Fruit fly (Drosophila melanogaster) whole organism, embryonic: Measurements from ENCODE around the gene mirr.

Source experiments
- CG10366 ChIP-seq: fragments of 200-800 bp; sonication (Bioruptor generic); IDR thresholded peaks from 2 replicates; pipeline ENCODE4 v1.3.6; 2022; ENCODE audit warnings: missing biosample characterization, missing genetic modification characterization
- CG10431 ChIP-seq: fragments of 200-800 bp; sonication (Bioruptor generic); optimal IDR thresholded peaks from 3 replicates; lab custom pipeline; 2018; ENCODE audit warnings: missing biosample characterization, mild to moderate bottlenecking, missing genetic modification characterization
- CG12071 ChIP-seq: fragments of 200-800 bp; sonication (Bioruptor generic); optimal IDR thresholded peaks from 3 replicates; lab custom pipeline; 2018; ENCODE audit warnings: missing biosample characterization, mild to moderate bottlenecking, missing genetic modification characterization
- CG12659 ChIP-seq: fragments of 200-800 bp; sonication (Bioruptor generic); optimal IDR thresholded peaks from 3 replicates; lab custom pipeline; 2017; ENCODE audit warnings: mild to moderate bottlenecking, missing biosample characterization, missing genetic modification reagents, missing genetic modification characterization
- CG12769 ChIP-seq: fragments of 200-800 bp; sonication (Bioruptor generic); optimal IDR thresholded peaks from 2 replicates; lab custom pipeline; 2019; ENCODE audit warnings: missing biosample characterization, mild to moderate bottlenecking, missing genetic modification characterization, moderate library complexity
- CG13894 ChIP-seq: fragments of 200-800 bp; sonication (Bioruptor generic); optimal IDR thresholded peaks from 3 replicates; lab custom pipeline; 2018; ENCODE audit warnings: missing biosample characterization, mild to moderate bottlenecking, missing genetic modification characterization, moderate library complexity
- CG14014 ChIP-seq: fragments of 200-800 bp; sonication (Bioruptor generic); IDR thresholded peaks from 2 replicates; pipeline ENCODE4 v1.3.6; 2022; ENCODE audit warnings: missing biosample characterization, missing genetic modification characterization
- CG14667 ChIP-seq: fragments of 200-800 bp; sonication (Bioruptor generic); IDR thresholded peaks from 2 replicates; pipeline ENCODE4 v1.3.6; 2022; ENCODE audit warnings: missing biosample characterization, missing genetic modification characterization
- CG14860 ChIP-seq: fragments of 200-800 bp; sonication (Bioruptor generic); IDR thresholded peaks from 3 replicates; pipeline ENCODE4 v1.3.6; 2022; ENCODE audit warnings: missing biosample characterization, missing genetic modification characterization; ENCODE audit not compliant: partially characterized antibody
- CG17361 ChIP-seq: fragments of 200-800 bp; sonication (Bioruptor generic); IDR thresholded peaks from 3 replicates; pipeline ENCODE4 v1.3.6; 2022; ENCODE audit warnings: missing biosample characterization, missing genetic modification characterization
- CG18262 ChIP-seq: fragments of 200-800 bp; optimal IDR thresholded peaks from 3 replicates; lab custom pipeline; 2019; ENCODE audit warnings: missing biosample characterization, mild to moderate bottlenecking, missing genetic modification characterization, moderate library complexity
- CG2712 ChIP-seq: fragments of 200-800 bp; optimal IDR thresholded peaks from 3 replicates; lab custom pipeline; 2019; ENCODE audit warnings: missing biosample characterization, mild to moderate bottlenecking, missing genetic modification characterization, moderate library complexity
- CG31441 ChIP-seq: fragments of 200-800 bp; sonication (Bioruptor generic); IDR thresholded peaks from 2 replicates; pipeline ENCODE4 v1.3.6; 2022; ENCODE audit warnings: missing biosample characterization, missing genetic modification characterization
- CG4707 ChIP-seq: fragments of 200-800 bp; sonication (Bioruptor generic); optimal IDR thresholded peaks from 2 replicates; lab custom pipeline; 2018; ENCODE audit warnings: missing biosample characterization, mild to moderate bottlenecking, missing genetic modification characterization, moderate library complexity
- CG4730 ChIP-seq: fragments of 200-800 bp; sonication (Bioruptor generic); IDR thresholded peaks from 2 replicates; pipeline ENCODE4 v1.3.6; 2022; ENCODE audit warnings: missing biosample characterization, missing genetic modification characterization
- CG7372 ChIP-seq: fragments of 200-800 bp; sonication (Bioruptor generic); IDR thresholded peaks from 2 replicates; pipeline ENCODE4 v1.3.6; 2022; ENCODE audit warnings: missing biosample characterization, missing genetic modification characterization
- CG7963 ChIP-seq: fragments of 200-800 bp; sonication (Bioruptor generic); IDR thresholded peaks from 3 replicates; pipeline ENCODE4 v1.3.6; 2022; ENCODE audit warnings: missing biosample characterization, missing genetic modification characterization; ENCODE audit not compliant: partially characterized antibody
- Dp ChIP-seq: fragments of 200-800 bp; sonication (Bioruptor generic); optimal IDR thresholded peaks from 2 replicates; lab custom pipeline; 2018; ENCODE audit warnings: missing biosample characterization, mild to moderate bottlenecking, missing genetic modification characterization, moderate library complexity
- E2f2 ChIP-seq: fragments of 200-800 bp; sonication (Bioruptor generic); IDR thresholded peaks from 2 replicates; pipeline ENCODE4 v1.3.6; 2022; ENCODE audit warnings: missing biosample characterization, missing genetic modification characterization
- HLH54F ChIP-seq: fragments of 200-800 bp; sonication (Bioruptor generic); optimal IDR thresholded peaks from 3 replicates; lab custom pipeline; 2016; ENCODE audit warnings: missing biosample characterization, missing genetic modification characterization
- HmgD ChIP-seq: fragments of 200-800 bp; sonication (Bioruptor generic); optimal IDR thresholded peaks from 3 replicates; lab custom pipeline; 2016; ENCODE audit warnings: missing biosample characterization, missing genetic modification characterization
- Kr ChIP-seq: fragments of 200-800 bp; sonication (Bioruptor generic); optimal IDR thresholded peaks from 2 replicates; lab custom pipeline; 2017; ENCODE audit warnings: missing biosample characterization, mild to moderate bottlenecking, missing genetic modification characterization
- Nf-YB ChIP-seq: fragments of 200-800 bp; sonication (Bioruptor generic); optimal IDR thresholded peaks from 3 replicates; lab custom pipeline; 2019; ENCODE audit warnings: missing biosample characterization, mild to moderate bottlenecking, missing genetic modification characterization, moderate library complexity
- Opbp ChIP-seq: fragments of 200-800 bp; sonication (Bioruptor generic); IDR thresholded peaks from 3 replicates; pipeline ENCODE4 v1.3.6; 2022; ENCODE audit warnings: missing biosample characterization, missing genetic modification characterization; ENCODE audit not compliant: partially characterized antibody
- Ptx1 ChIP-seq: fragments of 200-800 bp; sonication (Bioruptor generic); IDR thresholded peaks from 2 replicates; pipeline ENCODE4 v1.3.6; 2022; ENCODE audit warnings: missing biosample characterization, missing genetic modification characterization
- Sry-δ ChIP-seq: fragments of 200-800 bp; sonication (Bioruptor generic); optimal IDR thresholded peaks from 2 replicates; lab custom pipeline; 2016; ENCODE audit warnings: missing biosample characterization, missing genetic modification characterization
- Usf ChIP-seq: fragments of 200-800 bp; sonication (Bioruptor generic); optimal IDR thresholded peaks from 2 replicates; lab custom pipeline; 2017; ENCODE audit warnings: missing genotype, missing biosample characterization, missing genetic modification characterization
- bbx ChIP-seq: fragments of 200-800 bp; sonication (Bioruptor generic); IDR thresholded peaks from 2 replicates; pipeline ENCODE4 v1.3.6; 2022; ENCODE audit warnings: missing biosample characterization, missing genetic modification characterization; ENCODE audit not compliant: partially characterized antibody
- bsh ChIP-seq, 2 experiments: fragments of 200-800 bp; sonication (Bioruptor generic); optimal IDR thresholded peaks; 2 replicates each; lab custom pipeline; 2017 to 2018; ENCODE audit warnings: mild to moderate bottlenecking in 2 of 2, missing biosample characterization in 2 of 2, missing genetic modification characterization in 2 of 2, moderate library complexity in 1 of 2
- cas ChIP-seq: fragments of 200-800 bp; sonication (Bioruptor generic); IDR thresholded peaks from 2 replicates; pipeline ENCODE4 v1.3.6; 2022; ENCODE audit warnings: missing biosample characterization, missing genetic modification characterization
- caup ChIP-seq: fragments of 200-800 bp; sonication (Bioruptor generic); optimal IDR thresholded peaks from 3 replicates; lab custom pipeline; 2017; ENCODE audit warnings: missing biosample characterization, mild to moderate bottlenecking, missing genetic modification characterization, moderate library complexity; ENCODE audit not compliant: severe bottlenecking
- crol ChIP-seq: fragments of 200-800 bp; sonication (Bioruptor generic); IDR thresholded peaks from 2 replicates; pipeline ENCODE4 v1.3.6; 2022; ENCODE audit warnings: missing biosample characterization, missing genetic modification characterization
- dimm ChIP-seq: fragments of 200-800 bp; sonication (Bioruptor generic); IDR thresholded peaks from 2 replicates; pipeline ENCODE4 v1.3.6; 2022; ENCODE audit warnings: missing biosample characterization, missing genetic modification characterization
- eve ChIP-seq, 2 experiments: fragments of >200 bp; optimal IDR thresholded peaks; 2 replicates each; lab custom pipeline; 2017; ENCODE audit warnings: missing biosample characterization in 2 of 2, missing genetic modification characterization in 2 of 2
- gcm ChIP-seq: fragments of 200-800 bp; sonication (Bioruptor generic); optimal IDR thresholded peaks from 2 replicates; lab custom pipeline; 2019; ENCODE audit warnings: missing biosample characterization, mild to moderate bottlenecking, missing genetic modification characterization, moderate library complexity
- gfzf ChIP-seq: fragments of 200-800 bp; sonication (Bioruptor generic); optimal IDR thresholded peaks from 2 replicates; lab custom pipeline; 2016; ENCODE audit warnings: missing biosample characterization, mild to moderate bottlenecking, missing genetic modification characterization, moderate library complexity
- gt ChIP-seq: fragments of 200-800 bp; sonication (Bioruptor generic); IDR thresholded peaks from 2 replicates; pipeline ENCODE4 v1.3.6; 2022; ENCODE audit warnings: missing biosample characterization, missing genetic modification characterization
- kay ChIP-seq: fragments of 200-800 bp; sonication (Bioruptor generic); optimal IDR thresholded peaks from 2 replicates; lab custom pipeline; 2016; ENCODE audit warnings: missing biosample characterization, missing genetic modification characterization
- mam ChIP-seq: fragments of 200-800 bp; sonication (Bioruptor generic); optimal IDR thresholded peaks from 3 replicates; lab custom pipeline; 2016; ENCODE audit warnings: missing biosample characterization, missing genetic modification characterization
- oc ChIP-seq: fragments of 200-800 bp; sonication (Bioruptor generic); optimal IDR thresholded peaks from 2 replicates; lab custom pipeline; 2018; ENCODE audit warnings: missing biosample characterization, mild to moderate bottlenecking, missing genetic modification characterization, moderate library complexity
- pum ChIP-seq: fragments of 200-800 bp; sonication (Bioruptor generic); optimal IDR thresholded peaks from 2 replicates; lab custom pipeline; 2016; ENCODE audit warnings: missing biosample characterization, missing genetic modification characterization
- row ChIP-seq: fragments of 200-800 bp; sonication (Bioruptor generic); IDR thresholded peaks from 3 replicates; pipeline ENCODE4 v1.3.6; 2022; ENCODE audit warnings: missing biosample characterization, missing genetic modification characterization
- sens ChIP-seq: fragments of 200-800 bp; sonication (Bioruptor generic); peaks from one replicate; lab custom pipeline; 2016; ENCODE audit warnings: missing biosample characterization, missing genetic modification characterization
- sisA ChIP-seq: fragments of 200-800 bp; sonication (Bioruptor generic); IDR thresholded peaks from 2 replicates; pipeline ENCODE4 v1.3.6; 2022; ENCODE audit warnings: missing biosample characterization, missing genetic modification characterization
- slou ChIP-seq: fragments of 200-800 bp; sonication (Bioruptor generic); optimal IDR thresholded peaks from 3 replicates; lab custom pipeline; 2016; ENCODE audit warnings: missing biosample characterization, missing genetic modification characterization
- vvl ChIP-seq: fragments of 200-800 bp; sonication (Bioruptor generic); IDR thresholded peaks from 2 replicates; pipeline ENCODE4 v1.3.6; 2022; ENCODE audit warnings: missing biosample characterization, missing genetic modification characterization
- wdn ChIP-seq: fragments of 200-800 bp; sonication (Bioruptor generic); IDR thresholded peaks from 2 replicates; pipeline ENCODE4 v1.3.6; 2022; ENCODE audit warnings: missing biosample characterization, missing genetic modification characterization
- zen2 ChIP-seq: fragments of 200-800 bp; sonication (Bioruptor generic); IDR thresholded peaks from 3 replicates; pipeline ENCODE4 v1.3.6; 2022; ENCODE audit warnings: missing biosample characterization, missing genetic modification characterization; ENCODE audit not compliant: partially characterized antibody

The mirr gene

dm6 chr3L:12672748-12673288 is 20.6 kb upstream of the mirr start (continued):
- TF ChIP-seq gcm (GFP tag; lab: Kevin White, UChicago) (no peak), Usf (no peak), zen2 (GFP tag; lab: Robert Waterston, UW) (no peak), CG10366 (no peak), CG4730 (GFP tag; lab: Robert Waterston, UW) (no peak), bsh (GFP tag; optimal IDR thresholded peaks at IDR 0.05; lab: Kevin White, UChicago) (peak; percentile 24 to 28), bbx (no peak), sisA (no peak), CG12071 (GFP tag; lab: Kevin White, UChicago) (no peak), Sry-δ (GFP tag; lab: Kevin White, UChicago) (no peak), Opbp (GFP tag; lab: Robert Waterston, UW) (no peak), Dp (GFP tag; lab: Kevin White, UChicago) (no peak), HmgD (GFP tag; lab: Kevin White, UChicago) (no peak), HLH54F (no peak), CG17361 (GFP tag; lab: Robert Waterston, UW) (0 out of 3 replicates have a peak, but pooled peaks have one; percentile 22), CG31441 (GFP tag; lab: Robert Waterston, UW) (0 out of 2 replicates have a peak, but pooled peaks have one; percentile 25)

DNA sequence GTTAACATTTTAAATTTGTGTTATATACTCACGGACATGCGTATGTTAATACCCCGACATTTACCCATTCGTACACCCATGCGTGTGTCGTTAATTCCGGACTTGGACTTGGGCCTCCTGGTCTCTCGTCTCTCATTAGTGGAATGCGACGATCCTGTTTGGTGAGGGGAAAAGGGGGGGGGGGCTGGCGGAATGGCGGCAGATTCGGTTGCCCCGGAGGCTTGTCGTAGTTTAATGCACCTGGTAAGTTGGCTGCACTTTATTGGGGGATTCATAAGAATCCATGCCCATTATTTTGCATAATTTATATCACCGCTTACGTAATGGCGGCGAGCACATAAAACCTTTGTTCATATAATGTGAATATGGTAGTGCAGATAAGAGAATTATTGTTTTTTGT is 20.0 kb upstream of the mirr start:
- TF ChIP-seq CG7963 (GFP tag; lab: Robert Waterston, UW), result no peak
- no peak for TF ChIP-seq cas (GFP tag; lab: Robert Waterston, UW)
- TF ChIP-seq kay, result no peak
- TF ChIP-seq CG4707 (GFP tag; lab: Kevin White, UChicago), result no peak
- peak; percentile 60 for TF ChIP-seq crol
- TF ChIP-seq CG14667, result no peak
- no peak for TF ChIP-seq wdn (GFP tag; lab: Robert Waterston, UW)

dm6 chr3L:12675251-12675860 is 18.1 kb upstream of the mirr start:
- TF ChIP-seq CG18262 (tag; lab: Kevin White, UChicago) (no peak), CG13894 (tag; lab: Kevin White, UChicago) (peak; percentile 89), dimm (GFP tag; lab: Robert Waterston, UW) (no peak), CG10431 (GFP tag; lab: Kevin White, UChicago) (no peak), row (GFP tag; lab: Robert Waterston, UW) (peak; percentile 7; the same call in 1 of the 3 replicates), CG12769 (peak; percentile 82), CG12659 (GFP tag; lab: Kevin White, UChicago) (no peak), oc (peak; percentile 60), CG2712 (no peak), slou (GFP tag; lab: Kevin White, UChicago) (no peak), E2f2 (GFP tag; lab: Robert Waterston, UW) (no peak), gt (GFP tag; lab: Robert Waterston, UW) (no peak), CG7372 (GFP tag; lab: Robert Waterston, UW) (no peak), eve (GFP tag; optimal IDR thresholded peaks at IDR 0.05; lab: Kevin White, UChicago) (peak in 1 of 2 experiments; percentile 20), Nf-YB (GFP tag; lab: Kevin White, UChicago) (peak; percentile 18), vvl (GFP tag; lab: Robert Waterston, UW) (peak; percentile 66; the same call in 1 of the 2 replicates), CG14860 (no peak), CG14014 (no peak), Ptx1 (GFP tag; lab: Robert Waterston, UW) (no peak), gfzf (no peak), Kr (no peak), caup (GFP tag; lab: Kevin White, UChicago) (peak; percentile 20), mam (GFP tag; lab: Kevin White, UChicago) (no peak), pum (GFP tag; lab: Kevin White, UChicago) (no peak), sens (GFP tag; lab: Kevin White, UChicago) (no peak)
